Fruit fly (Drosophila melanogaster) whole organism, embryonic: ENCODE data around the gene CG4709.

Experiments used
- ATbp ChIP-seq: fragments of 200-800 bp; sonication (Bioruptor generic); optimal IDR thresholded peaks from 2 replicates; lab custom pipeline; 2017; ENCODE audit warnings: missing biosample characterization, mild to moderate bottlenecking, missing genetic modification characterization, missing genetic modification reagents
- Atf3 ChIP-seq: fragments of 200-800 bp; sonication (Bioruptor generic); optimal IDR thresholded peaks from 3 replicates; lab custom pipeline; 2016; ENCODE audit warnings: missing biosample characterization, missing genetic modification characterization
- Awh ChIP-seq: fragments of 200-800 bp; sonication (Bioruptor generic); IDR thresholded peaks from 2 replicates; pipeline ENCODE4, ENCODE4 v1.3.6; 2022; ENCODE audit warnings: missing biosample characterization, missing genetic modification characterization
- BEAF-32 ChIP-seq: fragments of 200-800 bp; sonication (Bioruptor generic); optimal IDR thresholded peaks from 3 replicates; lab custom pipeline; 2017; ENCODE audit warnings: missing biosample characterization, missing genetic modification characterization, mild to moderate bottlenecking, moderate library complexity, missing genetic modification reagents
- CG10267 ChIP-seq: fragments of 200-800 bp; sonication (Bioruptor generic); optimal IDR thresholded peaks from 2 replicates; lab custom pipeline; 2018; ENCODE audit warnings: missing biosample characterization, mild to moderate bottlenecking, missing genetic modification characterization, moderate library complexity
- CG12104 ChIP-seq: fragments of 200-800 bp; sonication (Bioruptor generic); optimal IDR thresholded peaks from 3 replicates; lab custom pipeline; 2016; ENCODE audit warnings: missing biosample characterization, missing genetic modification characterization
- CG12236 ChIP-seq: fragments of 200-800 bp; sonication (Bioruptor generic); optimal IDR thresholded peaks from 2 replicates; lab custom pipeline; 2016; ENCODE audit warnings: missing biosample characterization, missing genetic modification characterization
- CG12769 ChIP-seq: fragments of 200-800 bp; sonication (Bioruptor generic); optimal IDR thresholded peaks from 2 replicates; lab custom pipeline; 2019; ENCODE audit warnings: missing biosample characterization, mild to moderate bottlenecking, missing genetic modification characterization, moderate library complexity
- CG13296 ChIP-seq: fragments of 200-800 bp; sonication (Bioruptor generic); optimal IDR thresholded peaks from 3 replicates; lab custom pipeline; 2018; ENCODE audit warnings: missing biosample characterization, mild to moderate bottlenecking, missing genetic modification characterization
- CG14050 ChIP-seq: fragments of 200-800 bp; sonication (Bioruptor generic); IDR thresholded peaks from 3 replicates; pipeline ENCODE4 v1.3.6; 2022; ENCODE audit warnings: missing biosample characterization, missing genetic modification characterization
- CG18011 ChIP-seq: fragments of 200-800 bp; sonication (Bioruptor generic); optimal IDR thresholded peaks from 2 replicates; lab custom pipeline; 2017; ENCODE audit warnings: missing biosample characterization, missing genetic modification characterization, mild to moderate bottlenecking, moderate library complexity, missing genotype
- CG18476 ChIP-seq: fragments of 200-800 bp; sonication (Bioruptor generic); optimal IDR thresholded peaks from 2 replicates; lab custom pipeline; 2016; ENCODE audit warnings: missing biosample characterization, mild to moderate bottlenecking, missing genetic modification characterization
- CG2129 ChIP-seq: fragments of 200-800 bp; sonication (Bioruptor generic); IDR thresholded peaks from 2 replicates; pipeline ENCODE4 v1.3.6; 2022; ENCODE audit warnings: missing biosample characterization, missing genetic modification characterization; ENCODE audit not compliant: partially characterized antibody
- CG2678 ChIP-seq: fragments of 200-800 bp; sonication (Bioruptor generic); optimal IDR thresholded peaks from 3 replicates; lab custom pipeline; 2019; ENCODE audit warnings: missing biosample characterization, mild to moderate bottlenecking, missing genetic modification characterization, moderate library complexity
- CG2875 ChIP-seq: fragments of 200-800 bp; sonication (Bioruptor generic); optimal IDR thresholded peaks from 2 replicates; lab custom pipeline; 2017; ENCODE audit warnings: missing biosample characterization, mild to moderate bottlenecking, missing genetic modification characterization, missing genetic modification reagents
- CG2889 ChIP-seq: fragments of 200-800 bp; sonication (Bioruptor generic); IDR thresholded peaks from 3 replicates; pipeline ENCODE4 v1.3.6; 2022; ENCODE audit warnings: missing biosample characterization, missing genetic modification characterization
- CG3281 ChIP-seq: fragments of 200-800 bp; sonication (Bioruptor generic); optimal IDR thresholded peaks from 3 replicates; lab custom pipeline; 2017; ENCODE audit warnings: missing biosample characterization, mild to moderate bottlenecking, missing genetic modification characterization
- CG3407 ChIP-seq: fragments of 200-800 bp; sonication (Bioruptor generic); optimal IDR thresholded peaks from 2 replicates; lab custom pipeline; 2018; ENCODE audit warnings: missing biosample characterization, mild to moderate bottlenecking, missing genetic modification characterization
- CG4730 ChIP-seq: fragments of 200-800 bp; sonication (Bioruptor generic); IDR thresholded peaks from 2 replicates; pipeline ENCODE4 v1.3.6; 2022; ENCODE audit warnings: missing biosample characterization, missing genetic modification characterization
- CG5180 ChIP-seq: fragments of 200-800 bp; sonication (Bioruptor generic); optimal IDR thresholded peaks from 3 replicates; lab custom pipeline; 2017; ENCODE audit warnings: missing biosample characterization, missing genetic modification characterization, mild to moderate bottlenecking, moderate library complexity, missing genetic modification reagents
- CG5953 ChIP-seq: fragments of 200-800 bp; sonication (Bioruptor generic); IDR thresholded peaks from 2 replicates; pipeline ENCODE4 v1.3.6; 2022; ENCODE audit warnings: missing biosample characterization, missing genetic modification characterization
- CG6175 ChIP-seq: fragments of 200-800 bp; sonication (Bioruptor generic); IDR thresholded peaks from 3 replicates; pipeline ENCODE4 v1.3.6; 2022; ENCODE audit warnings: missing biosample characterization, missing genetic modification characterization
- CG7839 ChIP-seq: fragments of 200-800 bp; sonication (Bioruptor generic); optimal IDR thresholded peaks from 3 replicates; lab custom pipeline; 2018; ENCODE audit warnings: missing biosample characterization, mild to moderate bottlenecking, missing genetic modification characterization, moderate library complexity
- CG8388 ChIP-seq: fragments of 200-800 bp; sonication (Bioruptor generic); optimal IDR thresholded peaks from 2 replicates; lab custom pipeline; 2019; ENCODE audit warnings: missing biosample characterization, mild to moderate bottlenecking, missing genetic modification characterization, moderate library complexity
- CG8478 ChIP-seq: fragments of >200 bp; optimal IDR thresholded peaks from 2 replicates; lab custom pipeline; 2018
- CG9609 ChIP-seq: fragments of 200-800 bp; sonication (Bioruptor generic); optimal IDR thresholded peaks from 3 replicates; lab custom pipeline; 2016; ENCODE audit warnings: missing biosample characterization, missing genetic modification characterization
- D19B ChIP-seq: fragments of 200-800 bp; sonication (Bioruptor generic); optimal IDR thresholded peaks from 2 replicates; lab custom pipeline; 2017; ENCODE audit warnings: missing biosample characterization, mild to moderate bottlenecking, missing genetic modification characterization
- Dll ChIP-seq: fragments of 200-800 bp; sonication (Bioruptor generic); IDR thresholded peaks from 4 replicates; pipeline ENCODE4 v1.3.6; 2022; ENCODE audit warnings: missing biosample characterization, missing genetic modification characterization; ENCODE audit not compliant: partially characterized antibody
- Dref ChIP-seq: fragments of 200-800 bp; sonication (Bioruptor generic); IDR thresholded peaks from 2 replicates; pipeline ENCODE4 v1.3.6; 2022; ENCODE audit warnings: missing biosample characterization, missing genetic modification characterization
- Elba2 ChIP-seq: fragments of 200-800 bp; sonication (Bioruptor generic); optimal IDR thresholded peaks from 3 replicates; lab custom pipeline; 2016; ENCODE audit warnings: missing biosample characterization, missing genetic modification characterization
- Mes4 ChIP-seq: fragments of 200-800 bp; sonication (Bioruptor generic); optimal IDR thresholded peaks from 2 replicates; lab custom pipeline; 2016; ENCODE audit warnings: missing biosample characterization, missing genetic modification characterization
- Oaz ChIP-seq: fragments of 200-800 bp; sonication (Bioruptor generic); IDR thresholded peaks from 2 replicates; pipeline ENCODE4 v1.3.6; 2022; ENCODE audit warnings: missing biosample characterization, missing genetic modification characterization
- Poxn ChIP-seq: fragments of 200-800 bp; sonication (Bioruptor generic); IDR thresholded peaks from 2 replicates; pipeline ENCODE4 v1.3.6; 2022; ENCODE audit warnings: missing biosample characterization, missing genetic modification characterization
- Ptx1 ChIP-seq: fragments of 200-800 bp; sonication (Bioruptor generic); IDR thresholded peaks from 2 replicates; pipeline ENCODE4 v1.3.6; 2022; ENCODE audit warnings: missing biosample characterization, missing genetic modification characterization
- Sry-β ChIP-seq: fragments of 200-800 bp; sonication (Bioruptor generic); optimal IDR thresholded peaks from 2 replicates; lab custom pipeline; 2018; ENCODE audit warnings: missing biosample characterization, mild to moderate bottlenecking, missing genetic modification characterization, moderate library complexity
- Tbp ChIP-seq: fragments of >200 bp; optimal IDR thresholded peaks from 2 replicates; lab custom pipeline; 2018; ENCODE audit warnings: missing biosample characterization, missing genetic modification characterization
- bbx ChIP-seq: fragments of 200-800 bp; sonication (Bioruptor generic); IDR thresholded peaks from 2 replicates; pipeline ENCODE4 v1.3.6; 2022; ENCODE audit warnings: missing biosample characterization, missing genetic modification characterization; ENCODE audit not compliant: partially characterized antibody
- corto ChIP-seq: fragments of 200-800 bp; sonication (Bioruptor generic); optimal IDR thresholded peaks from 2 replicates; lab custom pipeline; 2016; ENCODE audit warnings: missing biosample characterization, mild to moderate bottlenecking, missing genetic modification characterization, moderate library complexity
- crol ChIP-seq: fragments of 200-800 bp; sonication (Bioruptor generic); IDR thresholded peaks from 2 replicates; pipeline ENCODE4 v1.3.6; 2022; ENCODE audit warnings: missing biosample characterization, missing genetic modification characterization
- crp ChIP-seq, 2 experiments: fragments of 200-800 bp; sonication (Bioruptor generic); optimal IDR thresholded peaks; 2 replicates in 1 of 2; 3 replicates in 1 of 2; lab custom pipeline; 2017; ENCODE audit warnings: missing biosample characterization in 2 of 2, missing genetic modification characterization in 2 of 2, mild to moderate bottlenecking in 1 of 2, moderate library complexity in 1 of 2
- cwo ChIP-seq: fragments of 200-800 bp; sonication (Bioruptor generic); optimal IDR thresholded peaks from 3 replicates; lab custom pipeline; 2017; ENCODE audit warnings: missing biosample characterization, missing genetic modification characterization, mild to moderate bottlenecking, moderate library complexity, missing genetic modification reagents
- dpn ChIP-seq, 2 experiments: fragments of 200-800 bp; sonication (Bioruptor generic); optimal IDR thresholded peaks; 3 replicates each; lab custom pipeline; 2016; ENCODE audit warnings: missing biosample characterization in 2 of 2, missing genetic modification characterization in 2 of 2
- dysf ChIP-seq: fragments of 200-800 bp; sonication (Bioruptor generic); IDR thresholded peaks from 3 replicates; pipeline ENCODE4 v1.3.6; 2022; ENCODE audit warnings: missing biosample characterization, missing genetic modification characterization
- gcm ChIP-seq: fragments of 200-800 bp; sonication (Bioruptor generic); optimal IDR thresholded peaks from 2 replicates; lab custom pipeline; 2019; ENCODE audit warnings: missing biosample characterization, mild to moderate bottlenecking, missing genetic modification characterization, moderate library complexity
- mld ChIP-seq: fragments of 200-800 bp; sonication (Bioruptor generic); IDR thresholded peaks from 3 replicates; pipeline ENCODE4 v1.3.6; 2022; ENCODE audit warnings: missing biosample characterization, missing genetic modification characterization; ENCODE audit not compliant: partially characterized antibody
- nerfin-2 ChIP-seq: fragments of 200-800 bp; sonication (Bioruptor generic); IDR thresholded peaks from 2 replicates; pipeline ENCODE4 v1.3.6; 2022; ENCODE audit warnings: missing biosample characterization, missing genetic modification characterization; ENCODE audit not compliant: partially characterized antibody
- odd ChIP-seq: fragments of 200-800 bp; sonication (Bioruptor generic); optimal IDR thresholded peaks from 2 replicates; lab custom pipeline; 2017; ENCODE audit warnings: missing biosample characterization, mild to moderate bottlenecking, missing genetic modification characterization
- shn ChIP-seq: fragments of 200-800 bp; sonication (Bioruptor generic); optimal IDR thresholded peaks from 3 replicates; lab custom pipeline; 2016; ENCODE audit warnings: missing biosample characterization, missing genetic modification characterization
- so ChIP-seq: fragments of 200-800 bp; sonication (Bioruptor generic); IDR thresholded peaks from 3 replicates; pipeline ENCODE4 v1.3.6; 2022; ENCODE audit warnings: missing biosample characterization, missing genetic modification characterization
- tgo ChIP-seq: fragments of 200-800 bp; sonication (Bioruptor generic); IDR thresholded peaks from 3 replicates; pipeline ENCODE4 v1.3.6; 2022; ENCODE audit warnings: missing biosample characterization, missing genetic modification characterization
- trem ChIP-seq: fragments of 200-800 bp; optimal IDR thresholded peaks from 3 replicates; lab custom pipeline; 2019; ENCODE audit warnings: missing biosample characterization, mild to moderate bottlenecking, missing genetic modification characterization, moderate library complexity

Gene CG4709

DNA sequence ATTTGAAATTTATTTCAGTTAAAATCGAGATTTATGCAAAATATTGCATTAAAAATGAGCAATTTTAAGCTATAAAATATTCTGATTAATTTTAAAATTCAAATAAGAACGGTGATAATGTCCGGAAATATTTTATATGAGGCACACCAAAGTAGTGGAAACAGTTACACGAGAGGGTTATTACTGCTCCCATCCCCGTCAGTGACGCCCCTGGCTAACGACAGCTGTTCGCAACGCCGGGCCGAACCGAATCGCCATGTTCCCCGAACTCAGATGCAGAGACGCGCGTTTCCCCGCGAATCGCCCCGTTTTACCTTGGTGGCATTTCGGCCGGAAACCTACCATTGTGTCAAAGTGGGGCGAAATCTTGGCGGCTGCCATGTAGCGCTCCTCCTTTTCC, 42.3 kb upstream of the CG4709 start (continued):
- TF ChIP-seq gcm (GFP tag; lab: Kevin White, UChicago) (no peak), CG2129 (GFP tag; lab: Robert Waterston, UW) (no peak), Sry-β (GFP tag; lab: Kevin White, UChicago) (no peak), dysf (GFP tag; lab: Robert Waterston, UW) (peak; percentile 13; the same call in 1 of the 3 replicates), Awh (no peak), mld (GFP tag; lab: Robert Waterston, UW) (no peak), Elba2 (GFP tag; lab: Kevin White, UChicago) (no peak), BEAF-32 (GFP tag; lab: Kevin White, UChicago) (no peak), CG13296 (peak; percentile 9), odd (GFP tag; lab: Kevin White, UChicago) (no peak), CG2889 (GFP tag; lab: Robert Waterston, UW) (no peak), CG12104 (GFP tag; lab: Kevin White, UChicago) (no peak), Mes4 (GFP tag; lab: Kevin White, UChicago) (no peak), Atf3 (no peak), CG3407 (GFP tag; lab: Kevin White, UChicago) (no peak), CG3281 (GFP tag; lab: Kevin White, UChicago) (no peak), CG5953 (GFP tag; lab: Robert Waterston, UW) (peak; percentile 66), Tbp (no peak), Dll (no peak), crol (peak; percentile 28; the same call in 1 of the 2 replicates), CG18476 (GFP tag; lab: Kevin White, UChicago) (no peak), CG4730 (GFP tag; lab: Robert Waterston, UW) (no peak), Oaz (GFP tag; lab: Robert Waterston, UW) (no peak), nerfin-2 (GFP tag; lab: Robert Waterston, UW) (no peak), trem (no peak), dpn (GFP tag; optimal IDR thresholded peaks at IDR 0.05; lab: Kevin White, UChicago) (peak; percentile 26 to 36), CG12236 (GFP tag; lab: Kevin White, UChicago) (no peak), so (GFP tag; lab: Robert Waterston, UW) (no peak), corto (GFP tag; lab: Kevin White, UChicago) (no peak), cwo (GFP tag; lab: Kevin White, UChicago) (no peak), Ptx1 (peak; percentile 50), shn (GFP tag; lab: Kevin White, UChicago) (no peak), CG8478 (lab: Kevin White, UChicago) (no peak), CG2875 (GFP tag; lab: Kevin White, UChicago) (no peak), CG14050 (GFP tag; lab: Robert Waterston, UW) (no peak), CG10267 (tag; lab: Kevin White, UChicago) (no peak), Dref (GFP tag; lab: Robert Waterston, UW) (no peak), D19B (no peak), bbx (GFP tag; lab: Robert Waterston, UW) (no peak), Poxn (no peak), CG2678 (tag; lab: Kevin White, UChicago) (peak; percentile 28), CG8388 (GFP tag; lab: Kevin White, UChicago) (peak; percentile 41), CG18011 (GFP tag; lab: Kevin White, UChicago) (no peak), CG6175 (GFP tag; lab: Robert Waterston, UW) (no peak), CG12769 (tag; lab: Kevin White, UChicago) (peak; percentile 32), CG5180 (GFP tag; lab: Kevin White, UChicago) (no peak), crp (GFP tag; optimal IDR thresholded peaks at IDR 0.05; lab: Kevin White, UChicago) (peak; percentile 10 to 82), tgo (GFP tag; lab: Robert Waterston, UW) (peak; percentile 37; the same call in 1 of the 3 replicates), CG7839 (tag; lab: Kevin White, UChicago) (peak; percentile 25), ATbp (GFP tag; lab: Kevin White, UChicago) (no peak), CG9609 (GFP tag; lab: Kevin White, UChicago) (no peak)
